Fruit fly (Drosophila melanogaster): ENCODE results near the gene CG43844.
A peak's percentile ranks its signal among the peaks of the same experiment; 100 is the strongest.

Gene CG43844

dm6 chr3R:21864992-21865391 lies 24.3 kb upstream of the CG43844 start, which contains the start of gene lsn (continued):
- TF ChIP-seq CG4328 (GFP tag; optimal IDR thresholded peaks at IDR 0.05) (no peak), Oli (tag; optimal IDR thresholded peaks at IDR 0.05) (no peak), nmo (GFP tag; optimal IDR thresholded peaks at IDR 0.05) (no peak), CG18011 (GFP tag; optimal IDR thresholded peaks at IDR 0.05) (no peak), fu2 (GFP tag; optimal IDR thresholded peaks at IDR 0.05) (no peak), Usf (GFP tag; optimal IDR thresholded peaks at IDR 0.05) (no peak), CG11696 (GFP tag; IDR thresholded peaks at IDR 0.05) (no peak), CG16779 (GFP tag; IDR thresholded peaks at IDR 0.05) (no peak), CG9437 (GFP tag; optimal IDR thresholded peaks at IDR 0.05) (peak; percentile 100), pb (GFP tag; optimal IDR thresholded peaks at IDR 0.05) (no peak), CG3065 (GFP tag; optimal IDR thresholded peaks at IDR 0.05) (no peak), Lim3 (GFP tag; IDR thresholded peaks at IDR 0.05) (no peak), mirr (GFP tag; optimal IDR thresholded peaks at IDR 0.05) (no peak), CG4404 (GFP tag; IDR thresholded peaks at IDR 0.05) (no peak), CG11560 (tag; IDR thresholded peaks at IDR 0.05) (no peak), toy (GFP tag; IDR thresholded peaks at IDR 0.05) (no peak), dmrt99B (tag; optimal IDR thresholded peaks at IDR 0.05) (no peak), HLHmδ (GFP tag; optimal IDR thresholded peaks at IDR 0.05) (no peak), CG13894 (tag; optimal IDR thresholded peaks at IDR 0.05) (no peak), h (optimal IDR thresholded peaks at IDR 0.05) (no peak), twi (tag; optimal IDR thresholded peaks at IDR 0.05) (peak; percentile 15), dimm (GFP tag; IDR thresholded peaks at IDR 0.05) (no peak), CG4854 (GFP tag; optimal IDR thresholded peaks at IDR 0.05) (no peak), HmgD (GFP tag; optimal IDR thresholded peaks at IDR 0.05) (no peak), psq (GFP tag; optimal IDR thresholded peaks at IDR 0.05) (no peak), pum (GFP tag; optimal IDR thresholded peaks at IDR 0.05) (no peak), az2 (GFP tag; optimal IDR thresholded peaks at IDR 0.05) (no peak), CG6272 (GFP tag; IDR thresholded peaks at IDR 0.05) (no peak), Atf3 (GFP tag; optimal IDR thresholded peaks at IDR 0.05) (no peak), Dek (tag; optimal IDR thresholded peaks at IDR 0.05) (no peak), Asciz (GFP tag; optimal IDR thresholded peaks at IDR 0.05) (no peak), E2f1 (GFP tag; IDR thresholded peaks at IDR 0.05) (no peak), CG10321 (GFP tag; IDR thresholded peaks at IDR 0.05) (no peak), ase (GFP tag; IDR thresholded peaks at IDR 0.05) (no peak), inv (GFP tag; IDR thresholded peaks at IDR 0.05; ENCODE audit: partially characterized antibody) (no peak), sqz (GFP tag; optimal IDR thresholded peaks at IDR 0.05) (no peak), nerfin-1 (tag; optimal IDR thresholded peaks at IDR 0.05) (peak; percentile 20), dpn (GFP tag; optimal IDR thresholded peaks at IDR 0.05) (no peak), dmrt11E (tag; optimal IDR thresholded peaks at IDR 0.05) (peak; percentile 18), CG10543 (GFP tag; optimal IDR thresholded peaks at IDR 0.05) (no peak), CG10209 (GFP tag; optimal IDR thresholded peaks at IDR 0.05) (peak; percentile 25), gro (GFP tag; optimal IDR thresholded peaks at IDR 0.05) (no peak)

dm6 chr3R:21867819-21868218 lies 21.5 kb upstream of the CG43844 start, which contains the start of the genes CG6569 and Cby:
Gene CG6569 (minus strand): TSS chr3R:21867919.
Gene Cby (plus strand): TSS chr3R:21868003.
- TF ChIP-seq CG14860 (GFP tag; IDR thresholded peaks at IDR 0.05; ENCODE audit: partially characterized antibody) = no peak
- TF ChIP-seq Dll (GFP tag; IDR thresholded peaks at IDR 0.05; ENCODE audit: partially characterized antibody) = no peak
- no peak for TF ChIP-seq ara (GFP tag; IDR thresholded peaks at IDR 0.05)
- no peak for TF ChIP-seq ac (GFP tag; optimal IDR thresholded peaks at IDR 0.05)
- TF ChIP-seq CG18011 (GFP tag; optimal IDR thresholded peaks at IDR 0.05) = no peak
- TF ChIP-seq Oli (tag; optimal IDR thresholded peaks at IDR 0.05) = no peak
- TF ChIP-seq CG15601 (tag; optimal IDR thresholded peaks at IDR 0.05) = no peak
- TF ChIP-seq Rx (GFP tag; IDR thresholded peaks at IDR 0.05) = no peak
- no peak for TF ChIP-seq tio (GFP tag; optimal IDR thresholded peaks at IDR 0.05)
- no peak for TF ChIP-seq trem (tag; optimal IDR thresholded peaks at IDR 0.05)

All from whole organism, embryonic.